Fruit fly (Drosophila melanogaster) whole organism, embryonic: ENCODE measurements around the gene east.

Source experiments
- Asciz ChIP-seq: fragments of 200-800 bp; sonication (Bioruptor generic); optimal IDR thresholded peaks from 2 replicates; lab custom pipeline; 2017; ENCODE audit warnings: missing biosample characterization, mild to moderate bottlenecking, missing genetic modification characterization, missing genetic modification reagents
- CG10267 ChIP-seq: fragments of 200-800 bp; sonication (Bioruptor generic); optimal IDR thresholded peaks from 2 replicates; lab custom pipeline; 2018; ENCODE audit warnings: missing biosample characterization, mild to moderate bottlenecking, missing genetic modification characterization, moderate library complexity
- CG10321 ChIP-seq: fragments of 200-800 bp; sonication (Bioruptor generic); IDR thresholded peaks from 2 replicates; pipeline ENCODE4 v1.3.6; 2022; ENCODE audit warnings: missing biosample characterization, missing genetic modification characterization
- CG10462 ChIP-seq: fragments of 200-800 bp; sonication (Bioruptor generic); optimal IDR thresholded peaks from 2 replicates; lab custom pipeline; 2016; ENCODE audit warnings: missing biosample characterization, missing genetic modification characterization
- CG10959 ChIP-seq: fragments of 200-800 bp; sonication (Bioruptor generic); IDR thresholded peaks from 2 replicates; pipeline ENCODE4 v1.3.6; 2022; ENCODE audit warnings: missing biosample characterization, missing genetic modification characterization
- CG11560 ChIP-seq: fragments of 200-800 bp; sonication (Bioruptor generic); IDR thresholded peaks from 3 replicates; pipeline ENCODE4 v1.3.6; 2022; ENCODE audit warnings: missing biosample characterization, missing genetic modification characterization
- CG11696 ChIP-seq: fragments of 200-800 bp; sonication (Bioruptor generic); IDR thresholded peaks from 2 replicates; pipeline ENCODE4 v1.3.6; 2022; ENCODE audit warnings: missing biosample characterization, missing genetic modification characterization
- CG11723 ChIP-seq: fragments of 200-800 bp; sonication (Bioruptor generic); optimal IDR thresholded peaks from 2 replicates; lab custom pipeline; 2017; ENCODE audit warnings: missing biosample characterization, mild to moderate bottlenecking, missing genetic modification characterization
- CG12769 ChIP-seq: fragments of 200-800 bp; sonication (Bioruptor generic); optimal IDR thresholded peaks from 2 replicates; lab custom pipeline; 2019; ENCODE audit warnings: missing biosample characterization, mild to moderate bottlenecking, missing genetic modification characterization, moderate library complexity
- CG17186 ChIP-seq: fragments of 200-800 bp; sonication (Bioruptor generic); optimal IDR thresholded peaks from 3 replicates; lab custom pipeline; 2017; ENCODE audit warnings: missing biosample characterization, missing genetic modification reagents, missing genetic modification characterization
- CG17359 ChIP-seq: fragments of 200-800 bp; sonication (Bioruptor generic); optimal IDR thresholded peaks from 3 replicates; lab custom pipeline; 2018; ENCODE audit warnings: missing biosample characterization, mild to moderate bottlenecking, missing genetic modification characterization, moderate library complexity
- CG18011 ChIP-seq: fragments of 200-800 bp; sonication (Bioruptor generic); optimal IDR thresholded peaks from 2 replicates; lab custom pipeline; 2017; ENCODE audit warnings: missing biosample characterization, missing genetic modification characterization, mild to moderate bottlenecking, moderate library complexity, missing genotype
- CG18262 ChIP-seq: fragments of 200-800 bp; optimal IDR thresholded peaks from 3 replicates; lab custom pipeline; 2019; ENCODE audit warnings: missing biosample characterization, mild to moderate bottlenecking, missing genetic modification characterization, moderate library complexity
- CG2712 ChIP-seq: fragments of 200-800 bp; optimal IDR thresholded peaks from 3 replicates; lab custom pipeline; 2019; ENCODE audit warnings: missing biosample characterization, mild to moderate bottlenecking, missing genetic modification characterization, moderate library complexity
- CG2875 ChIP-seq: fragments of 200-800 bp; sonication (Bioruptor generic); optimal IDR thresholded peaks from 2 replicates; lab custom pipeline; 2017; ENCODE audit warnings: missing biosample characterization, mild to moderate bottlenecking, missing genetic modification characterization, missing genetic modification reagents
- CG30020 ChIP-seq: fragments of 200-800 bp; optimal IDR thresholded peaks from 2 replicates; lab custom pipeline; 2019; ENCODE audit warnings: missing biosample characterization, mild to moderate bottlenecking, missing genetic modification characterization, moderate library complexity
- CG30431 ChIP-seq: fragments of 200-800 bp; sonication (Bioruptor generic); optimal IDR thresholded peaks from 2 replicates; lab custom pipeline; 2017; ENCODE audit warnings: missing biosample characterization, missing genetic modification characterization
- CG31441 ChIP-seq: fragments of 200-800 bp; sonication (Bioruptor generic); IDR thresholded peaks from 2 replicates; pipeline ENCODE4 v1.3.6; 2022; ENCODE audit warnings: missing biosample characterization, missing genetic modification characterization
- CG7839 ChIP-seq: fragments of 200-800 bp; sonication (Bioruptor generic); optimal IDR thresholded peaks from 3 replicates; lab custom pipeline; 2018; ENCODE audit warnings: missing biosample characterization, mild to moderate bottlenecking, missing genetic modification characterization, moderate library complexity
- CG7987 ChIP-seq: fragments of 200-800 bp; sonication (Bioruptor generic); optimal IDR thresholded peaks from 2 replicates; lab custom pipeline; 2018; ENCODE audit warnings: missing biosample characterization, mild to moderate bottlenecking, missing genetic modification characterization, moderate library complexity
- CG8388 ChIP-seq: fragments of 200-800 bp; sonication (Bioruptor generic); optimal IDR thresholded peaks from 2 replicates; lab custom pipeline; 2019; ENCODE audit warnings: missing biosample characterization, mild to moderate bottlenecking, missing genetic modification characterization, moderate library complexity
- CG8765 ChIP-seq: fragments of 200-800 bp; sonication (Bioruptor generic); IDR thresholded peaks from 2 replicates; pipeline ENCODE4 v1.3.6; 2022; ENCODE audit warnings: missing biosample characterization, missing genetic modification characterization
- CG8944 ChIP-seq: fragments of 200-800 bp; sonication (Bioruptor generic); optimal IDR thresholded peaks from 3 replicates; lab custom pipeline; 2016; ENCODE audit warnings: missing biosample characterization, missing genetic modification characterization
- CG9876 ChIP-seq: fragments of 200-800 bp; sonication (Bioruptor generic); optimal IDR thresholded peaks from 2 replicates; lab custom pipeline; 2016; ENCODE audit warnings: missing biosample characterization, missing genetic modification characterization
- CTCF ChIP-seq: fragments of 200-800 bp; sonication (Bioruptor generic); optimal IDR thresholded peaks from 2 replicates; lab custom pipeline; 2017; ENCODE audit warnings: missing biosample characterization, mild to moderate bottlenecking, missing genetic modification characterization, moderate library complexity
- CoRest ChIP-seq: fragments of 200-800 bp; sonication (Bioruptor generic); optimal IDR thresholded peaks from 3 replicates; lab custom pipeline; 2018; ENCODE audit warnings: missing biosample characterization, mild to moderate bottlenecking, missing genetic modification characterization, moderate library complexity
- Jarid2 ChIP-seq: fragments of 200-800 bp; sonication (Bioruptor generic); optimal IDR thresholded peaks from 3 replicates; lab custom pipeline; 2017; ENCODE audit warnings: mild to moderate bottlenecking, missing biosample characterization, missing genetic modification reagents, missing genetic modification characterization
- Mes4 ChIP-seq: fragments of 200-800 bp; sonication (Bioruptor generic); optimal IDR thresholded peaks from 2 replicates; lab custom pipeline; 2016; ENCODE audit warnings: missing biosample characterization, missing genetic modification characterization
- Oaz ChIP-seq: fragments of 200-800 bp; sonication (Bioruptor generic); IDR thresholded peaks from 2 replicates; pipeline ENCODE4 v1.3.6; 2022; ENCODE audit warnings: missing biosample characterization, missing genetic modification characterization
- Optix ChIP-seq: fragments of 200-800 bp; sonication (Bioruptor generic); IDR thresholded peaks from 3 replicates; pipeline ENCODE4 v1.3.6; 2022; ENCODE audit warnings: missing biosample characterization, missing genetic modification characterization
- Ptx1 ChIP-seq: fragments of 200-800 bp; sonication (Bioruptor generic); IDR thresholded peaks from 2 replicates; pipeline ENCODE4 v1.3.6; 2022; ENCODE audit warnings: missing biosample characterization, missing genetic modification characterization
- ap ChIP-seq: fragments of 200-800 bp; sonication (Bioruptor generic); IDR thresholded peaks from 2 replicates; pipeline ENCODE4 v1.3.6; 2022; ENCODE audit warnings: missing biosample characterization, missing genetic modification characterization
- bab2 ChIP-seq: fragments of 200-800 bp; sonication (Bioruptor generic); optimal IDR thresholded peaks from 2 replicates; lab custom pipeline; 2016; ENCODE audit warnings: missing biosample characterization, missing genetic modification characterization
- chn ChIP-seq: fragments of 200-800 bp; sonication (Bioruptor generic); optimal IDR thresholded peaks from 2 replicates; lab custom pipeline; 2016; ENCODE audit warnings: missing biosample characterization, missing genetic modification characterization
- dati ChIP-seq: fragments of 200-800 bp; sonication (Bioruptor generic); IDR thresholded peaks from 2 replicates; pipeline ENCODE4 v1.3.6; 2022; ENCODE audit warnings: missing biosample characterization, missing genetic modification characterization
- ham ChIP-seq: fragments of 200-800 bp; sonication (Bioruptor generic); IDR thresholded peaks from 2 replicates; pipeline ENCODE4 v1.3.6; 2022; ENCODE audit warnings: missing biosample characterization, missing genetic modification characterization
- hkb ChIP-seq, 2 experiments: fragments of 200-800 bp in 1 of 2; fragments of >200 bp in 1 of 2; sonication (Bioruptor generic) in 1 of 2; IDR thresholded peaks in 1 of 2; optimal IDR thresholded peaks in 1 of 2; 2 replicates each; pipeline versions ENCODE4 v1.3.6 to Lab custom; 2017 to 2022; ENCODE audit warnings: missing biosample characterization in 1 of 2, missing genetic modification characterization in 1 of 2
- jumu ChIP-seq: fragments of 200-800 bp; sonication (Bioruptor generic); optimal IDR thresholded peaks from 3 replicates; lab custom pipeline; 2016; ENCODE audit warnings: missing biosample characterization, missing genetic modification characterization
- klu ChIP-seq: fragments of 200-800 bp; sonication (Bioruptor generic); IDR thresholded peaks from 2 replicates; pipeline ENCODE4 v1.3.6; 2022; ENCODE audit warnings: missing biosample characterization, missing genetic modification characterization
- kni ChIP-seq: fragments of 200-800 bp; sonication (Bioruptor generic); optimal IDR thresholded peaks from 3 replicates; lab custom pipeline; 2017; ENCODE audit warnings: mild to moderate bottlenecking, missing biosample characterization, missing genetic modification reagents, missing genetic modification characterization
- onecut ChIP-seq: fragments of 200-800 bp; sonication (Bioruptor generic); IDR thresholded peaks from 2 replicates; pipeline ENCODE4 v1.3.6; 2022; ENCODE audit warnings: missing biosample characterization, missing genetic modification characterization
- p53 ChIP-seq: fragments of 200-800 bp; sonication (Bioruptor generic); optimal IDR thresholded peaks from 2 replicates; lab custom pipeline; 2016; ENCODE audit warnings: missing biosample characterization, missing genetic modification characterization
- pum ChIP-seq: fragments of 200-800 bp; sonication (Bioruptor generic); optimal IDR thresholded peaks from 2 replicates; lab custom pipeline; 2016; ENCODE audit warnings: missing biosample characterization, missing genetic modification characterization
- ro ChIP-seq: fragments of 200-800 bp; sonication (Bioruptor generic); IDR thresholded peaks from 2 replicates; pipeline ENCODE4 v1.3.6; 2022; ENCODE audit warnings: missing biosample characterization, missing genetic modification characterization
- sisA ChIP-seq: fragments of 200-800 bp; sonication (Bioruptor generic); IDR thresholded peaks from 2 replicates; pipeline ENCODE4 v1.3.6; 2022; ENCODE audit warnings: missing biosample characterization, missing genetic modification characterization
- stc ChIP-seq: fragments of 200-800 bp; sonication (Bioruptor generic); IDR thresholded peaks from 2 replicates; pipeline ENCODE4 v1.3.6; 2022; ENCODE audit warnings: missing biosample characterization, missing genetic modification characterization
- tgo ChIP-seq: fragments of 200-800 bp; sonication (Bioruptor generic); IDR thresholded peaks from 3 replicates; pipeline ENCODE4 v1.3.6; 2022; ENCODE audit warnings: missing biosample characterization, missing genetic modification characterization
- vvl ChIP-seq: fragments of 200-800 bp; sonication (Bioruptor generic); IDR thresholded peaks from 2 replicates; pipeline ENCODE4 v1.3.6; 2022; ENCODE audit warnings: missing biosample characterization, missing genetic modification characterization
- wor ChIP-seq: fragments of 200-800 bp; sonication (Bioruptor generic); IDR thresholded peaks from 2 replicates; pipeline ENCODE4 v1.3.6; 2022; ENCODE audit warnings: missing biosample characterization, missing genetic modification characterization
- zen ChIP-seq: fragments of 200-800 bp; sonication (Bioruptor generic); optimal IDR thresholded peaks from 3 replicates; lab custom pipeline; 2018; ENCODE audit warnings: missing biosample characterization, mild to moderate bottlenecking, missing genetic modification characterization, moderate library complexity

The east gene

dm6 chrX:1968581-1969258 lies 41.9 kb upstream of the east start:
- TF ChIP-seq CG11723 (GFP tag; lab: Kevin White, UChicago) (peak; percentile 59), Oaz (peak; percentile 24; the same call in 1 of the 2 replicates), kni (GFP tag; lab: Kevin White, UChicago) (peak; percentile 64), CG7839 (peak; percentile 72), tgo (peak; percentile 61), CTCF (GFP tag; lab: Kevin White, UChicago) (peak; percentile 11), CG9876 (GFP tag; lab: Kevin White, UChicago) (peak; percentile 3), Mes4 (peak; percentile 16), bab2 (GFP tag; lab: Kevin White, UChicago) (no peak), stc (peak; percentile 56), CG10321 (GFP tag; lab: Robert Waterston, UW) (no peak), jumu (GFP tag; lab: Kevin White, UChicago) (peak; percentile 43), CG10959 (GFP tag; lab: Robert Waterston, UW) (no peak), CG11560 (tag; lab: Robert Waterston, UW) (peak; percentile 32; the same call in 1 of the 3 replicates), CG8388 (GFP tag; lab: Kevin White, UChicago) (peak; percentile 68), wor (GFP tag; lab: Robert Waterston, UW) (peak; percentile 65), CG18262 (peak; percentile 71), CG17359 (tag; lab: Kevin White, UChicago) (peak; percentile 81), ro (GFP tag; lab: Robert Waterston, UW) (peak; percentile 28; the same call in 1 of the 2 replicates), ap (GFP tag; lab: Robert Waterston, UW) (peak; percentile 34; the same call in 1 of the 2 replicates), ham (GFP tag; lab: Robert Waterston, UW) (no peak), CG12769 (tag; lab: Kevin White, UChicago) (peak; percentile 66), p53 (GFP tag; lab: Kevin White, UChicago) (peak; percentile 47), vvl (peak; percentile 59), CG18011 (GFP tag; lab: Kevin White, UChicago) (no peak), sisA (GFP tag; lab: Robert Waterston, UW) (peak; percentile 70), CG30020 (tag; lab: Kevin White, UChicago) (peak; percentile 4), Jarid2 (peak; percentile 26), Optix (GFP tag; lab: Robert Waterston, UW) (peak; percentile 48; the same call in 1 of the 3 replicates), CG7987 (GFP tag; lab: Kevin White, UChicago) (no peak), CG2712 (tag; lab: Kevin White, UChicago) (peak; percentile 66), CG2875 (GFP tag; lab: Kevin White, UChicago) (peak; percentile 46), CG10267 (peak; percentile 18), pum (peak; percentile 46), hkb (optimal IDR thresholded peaks at IDR 0.05; lab: Kevin White, UChicago) (no peak), hkb (GFP tag; IDR thresholded peaks at IDR 0.05; lab: Robert Waterston, UW) (peak; percentile 66), zen (tag; lab: Kevin White, UChicago) (no peak), chn (GFP tag; lab: Kevin White, UChicago) (peak; percentile 22), CG8944 (peak; percentile 57), onecut (peak; percentile 58), CG31441 (peak; percentile 76), CG11696 (GFP tag; lab: Robert Waterston, UW) (peak; percentile 78; the same call in 1 of the 2 replicates), Ptx1 (peak; percentile 68), Asciz (GFP tag; lab: Kevin White, UChicago) (peak; percentile 72), dati (GFP tag; lab: Robert Waterston, UW) (no peak), CG17186 (GFP tag; lab: Kevin White, UChicago) (peak; percentile 45), CG8765 (GFP tag; lab: Robert Waterston, UW) (no peak), klu (GFP tag; lab: Robert Waterston, UW) (no peak), CG30431 (GFP tag; lab: Kevin White, UChicago) (peak; percentile 24), CoRest (tag; lab: Kevin White, UChicago) (peak; percentile 67), CG10462 (GFP tag; lab: Kevin White, UChicago) (no peak)
